Fruit fly (Drosophila melanogaster) whole organism, embryonic: ENCODE results near the gene CG8925.

Source experiments
- ATbp ChIP-seq: fragments of 200-800 bp; sonication (Bioruptor generic); optimal IDR thresholded peaks from 2 replicates; lab custom pipeline; 2017; ENCODE audit warnings: missing biosample characterization, mild to moderate bottlenecking, missing genetic modification characterization, missing genetic modification reagents
- CG10366 ChIP-seq: fragments of 200-800 bp; sonication (Bioruptor generic); IDR thresholded peaks from 2 replicates; pipeline ENCODE4 v1.3.6; 2022; ENCODE audit warnings: missing biosample characterization, missing genetic modification characterization
- CG10959 ChIP-seq: fragments of 200-800 bp; sonication (Bioruptor generic); IDR thresholded peaks from 2 replicates; pipeline ENCODE4 v1.3.6; 2022; ENCODE audit warnings: missing biosample characterization, missing genetic modification characterization
- CG11504 ChIP-seq: fragments of 200-800 bp; sonication (Bioruptor generic); optimal IDR thresholded peaks from 3 replicates; lab custom pipeline; 2019; ENCODE audit warnings: missing biosample characterization, mild to moderate bottlenecking, missing genetic modification characterization, moderate library complexity
- CG11696 ChIP-seq: fragments of 200-800 bp; sonication (Bioruptor generic); IDR thresholded peaks from 2 replicates; pipeline ENCODE4 v1.3.6; 2022; ENCODE audit warnings: missing biosample characterization, missing genetic modification characterization
- CG12155 ChIP-seq: fragments of 200-800 bp; sonication (Bioruptor generic); optimal IDR thresholded peaks from 3 replicates; lab custom pipeline; 2016; ENCODE audit warnings: missing biosample characterization, missing genetic modification characterization
- CG1233 ChIP-seq: fragments of 200-800 bp; sonication (Bioruptor generic); optimal IDR thresholded peaks from 4 replicates; lab custom pipeline; 2018; ENCODE audit warnings: missing biosample characterization, mild to moderate bottlenecking, missing genetic modification characterization
- CG12391 ChIP-seq: fragments of 200-800 bp; sonication (Bioruptor generic); optimal IDR thresholded peaks from 3 replicates; lab custom pipeline; 2018; ENCODE audit warnings: missing biosample characterization, mild to moderate bottlenecking, missing genetic modification characterization, moderate library complexity
- CG12659 ChIP-seq: fragments of 200-800 bp; sonication (Bioruptor generic); optimal IDR thresholded peaks from 3 replicates; lab custom pipeline; 2017; ENCODE audit warnings: mild to moderate bottlenecking, missing biosample characterization, missing genetic modification reagents, missing genetic modification characterization
- CG13296 ChIP-seq: fragments of 200-800 bp; sonication (Bioruptor generic); optimal IDR thresholded peaks from 3 replicates; lab custom pipeline; 2018; ENCODE audit warnings: missing biosample characterization, mild to moderate bottlenecking, missing genetic modification characterization
- CG13894 ChIP-seq: fragments of 200-800 bp; sonication (Bioruptor generic); optimal IDR thresholded peaks from 3 replicates; lab custom pipeline; 2018; ENCODE audit warnings: missing biosample characterization, mild to moderate bottlenecking, missing genetic modification characterization, moderate library complexity
- CG14860 ChIP-seq: fragments of 200-800 bp; sonication (Bioruptor generic); IDR thresholded peaks from 3 replicates; pipeline ENCODE4 v1.3.6; 2022; ENCODE audit warnings: missing biosample characterization, missing genetic modification characterization; ENCODE audit not compliant: partially characterized antibody
- CG17385 ChIP-seq: fragments of 200-800 bp; sonication (Bioruptor generic); optimal IDR thresholded peaks from 3 replicates; lab custom pipeline; 2018; ENCODE audit warnings: missing biosample characterization, mild to moderate bottlenecking, missing genetic modification characterization
- CG17802 ChIP-seq: fragments of 200-800 bp; sonication (Bioruptor generic); optimal IDR thresholded peaks from 2 replicates; lab custom pipeline; 2018; ENCODE audit warnings: missing biosample characterization, mild to moderate bottlenecking, missing genetic modification characterization, moderate library complexity
- CG31224 ChIP-seq: fragments of 200-800 bp; sonication (Bioruptor generic); IDR thresholded peaks from 2 replicates; pipeline ENCODE4 v1.3.6; 2022; ENCODE audit warnings: missing biosample characterization, missing genetic modification characterization
- CG4360 ChIP-seq: fragments of 200-800 bp; sonication (Bioruptor generic); IDR thresholded peaks from 2 replicates; pipeline ENCODE4 v1.3.6; 2022; ENCODE audit warnings: missing biosample characterization, missing genetic modification characterization
- CG4404 ChIP-seq: fragments of 200-800 bp; sonication (Bioruptor generic); IDR thresholded peaks from 2 replicates; pipeline ENCODE4 v1.3.6; 2022; ENCODE audit warnings: missing biosample characterization, missing genetic modification characterization
- CG4854 ChIP-seq: fragments of 200-800 bp; sonication (Bioruptor generic); optimal IDR thresholded peaks from 2 replicates; lab custom pipeline; 2016; ENCODE audit warnings: missing biosample characterization, missing genetic modification characterization, inconsistent platforms
- CG6854 ChIP-seq: fragments of 200-800 bp; sonication (Bioruptor generic); optimal IDR thresholded peaks from 3 replicates; lab custom pipeline; 2017; ENCODE audit warnings: missing biosample characterization, mild to moderate bottlenecking, missing genetic modification characterization
- CG7987 ChIP-seq: fragments of 200-800 bp; sonication (Bioruptor generic); optimal IDR thresholded peaks from 2 replicates; lab custom pipeline; 2018; ENCODE audit warnings: missing biosample characterization, mild to moderate bottlenecking, missing genetic modification characterization, moderate library complexity
- CG8290 ChIP-seq, 3 experiments: fragments of 200-800 bp; sonication (Bioruptor generic); optimal IDR thresholded peaks; 2 replicates each; lab custom pipeline; 2016 to 2019; ENCODE audit warnings: missing biosample characterization in 3 of 3, missing genetic modification characterization in 3 of 3, mild to moderate bottlenecking in 2 of 3, moderate library complexity in 1 of 3
- CG8359 ChIP-seq: fragments of 200-800 bp; sonication (Bioruptor generic); optimal IDR thresholded peaks from 2 replicates; lab custom pipeline; 2017; ENCODE audit warnings: missing biosample characterization, mild to moderate bottlenecking, missing genetic modification characterization, borderline replicate concordance
- CG9932 ChIP-seq: fragments of 200-800 bp; sonication (Bioruptor generic); IDR thresholded peaks from 2 replicates; pipeline ENCODE4 v1.3.6; 2022; ENCODE audit warnings: missing biosample characterization, missing genetic modification characterization
- Deaf1 ChIP-seq: fragments of 200-800 bp; optimal IDR thresholded peaks from 3 replicates; lab custom pipeline; 2019; ENCODE audit warnings: missing biosample characterization, mild to moderate bottlenecking, missing genetic modification characterization, moderate library complexity
- Hey ChIP-seq: fragments of 200-800 bp; sonication (Bioruptor generic); optimal IDR thresholded peaks from 3 replicates; lab custom pipeline; 2018; ENCODE audit warnings: missing biosample characterization, mild to moderate bottlenecking, missing genetic modification characterization
- Hr3 ChIP-seq: fragments of 200-800 bp; sonication (Bioruptor generic); optimal IDR thresholded peaks from 3 replicates; lab custom pipeline; 2016; ENCODE audit warnings: missing biosample characterization, missing genetic modification characterization
- Jarid2 ChIP-seq: fragments of 200-800 bp; sonication (Bioruptor generic); optimal IDR thresholded peaks from 3 replicates; lab custom pipeline; 2017; ENCODE audit warnings: mild to moderate bottlenecking, missing biosample characterization, missing genetic modification reagents, missing genetic modification characterization
- Lim3 ChIP-seq: fragments of 200-800 bp; sonication (Bioruptor generic); IDR thresholded peaks from 2 replicates; pipeline ENCODE4 v1.3.6; 2022; ENCODE audit warnings: missing biosample characterization, missing genetic modification characterization
- NFAT ChIP-seq: fragments of 200-800 bp; sonication (Bioruptor generic); IDR thresholded peaks from 2 replicates; pipeline ENCODE4 v1.3.6; 2022; ENCODE audit warnings: missing biosample characterization, missing genetic modification characterization
- NfI ChIP-seq: fragments of 200-800 bp; sonication (Bioruptor generic); optimal IDR thresholded peaks from 3 replicates; lab custom pipeline; 2018; ENCODE audit warnings: missing biosample characterization, mild to moderate bottlenecking, missing genetic modification characterization, moderate library complexity
- Usf ChIP-seq: fragments of 200-800 bp; sonication (Bioruptor generic); optimal IDR thresholded peaks from 2 replicates; lab custom pipeline; 2017; ENCODE audit warnings: missing genotype, missing biosample characterization, missing genetic modification characterization
- abd-A ChIP-seq: fragments of 200-800 bp; sonication (Bioruptor generic); optimal IDR thresholded peaks from 3 replicates; lab custom pipeline; 2019; ENCODE audit warnings: missing biosample characterization, mild to moderate bottlenecking, missing genetic modification characterization, moderate library complexity
- bcd ChIP-seq: fragments of 200-800 bp; sonication (Bioruptor generic); optimal IDR thresholded peaks from 2 replicates; lab custom pipeline; 2017; ENCODE audit warnings: missing biosample characterization, mild to moderate bottlenecking, missing genetic modification characterization
- chm ChIP-seq: fragments of 200-800 bp; sonication (Bioruptor generic); IDR thresholded peaks from 2 replicates; pipeline ENCODE4 v1.3.6; 2022; ENCODE audit warnings: missing biosample characterization, missing genetic modification characterization
- fd96Cb ChIP-seq: fragments of 200-800 bp; sonication (Bioruptor generic); optimal IDR thresholded peaks from 2 replicates; lab custom pipeline; 2018; ENCODE audit warnings: missing biosample characterization, mild to moderate bottlenecking, missing genetic modification characterization, moderate library complexity
- fu2 ChIP-seq: fragments of 200-800 bp; sonication (Bioruptor generic); optimal IDR thresholded peaks from 2 replicates; lab custom pipeline; 2016; ENCODE audit warnings: missing biosample characterization, missing genetic modification characterization
- gcm2 ChIP-seq: fragments of 200-800 bp; sonication (Bioruptor generic); optimal IDR thresholded peaks from 2 replicates; lab custom pipeline; 2016; ENCODE audit warnings: missing biosample characterization, missing genetic modification characterization
- grau ChIP-seq: fragments of 200-800 bp; optimal IDR thresholded peaks from 3 replicates; lab custom pipeline; 2019; ENCODE audit warnings: missing biosample characterization, mild to moderate bottlenecking, missing genetic modification characterization, moderate library complexity
- jumu ChIP-seq: fragments of 200-800 bp; sonication (Bioruptor generic); optimal IDR thresholded peaks from 3 replicates; lab custom pipeline; 2016; ENCODE audit warnings: missing biosample characterization, missing genetic modification characterization
- ken ChIP-seq: fragments of 200-800 bp; sonication (Bioruptor generic); IDR thresholded peaks from 3 replicates; pipeline ENCODE4 v1.3.6; 2022; ENCODE audit warnings: missing biosample characterization, missing genetic modification characterization
- kni ChIP-seq: fragments of 200-800 bp; sonication (Bioruptor generic); optimal IDR thresholded peaks from 3 replicates; lab custom pipeline; 2017; ENCODE audit warnings: mild to moderate bottlenecking, missing biosample characterization, missing genetic modification reagents, missing genetic modification characterization
- nerfin-1 ChIP-seq: fragments of 200-800 bp; sonication (Bioruptor generic); optimal IDR thresholded peaks from 3 replicates; lab custom pipeline; 2019; ENCODE audit warnings: missing biosample characterization, mild to moderate bottlenecking, missing genetic modification characterization, moderate library complexity
- sens ChIP-seq: fragments of 200-800 bp; sonication (Bioruptor generic); peaks from one replicate; lab custom pipeline; 2016; ENCODE audit warnings: missing biosample characterization, missing genetic modification characterization
- sisA ChIP-seq: fragments of 200-800 bp; sonication (Bioruptor generic); IDR thresholded peaks from 2 replicates; pipeline ENCODE4 v1.3.6; 2022; ENCODE audit warnings: missing biosample characterization, missing genetic modification characterization
- stc ChIP-seq: fragments of 200-800 bp; sonication (Bioruptor generic); IDR thresholded peaks from 2 replicates; pipeline ENCODE4 v1.3.6; 2022; ENCODE audit warnings: missing biosample characterization, missing genetic modification characterization
- toy ChIP-seq: fragments of 200-800 bp; sonication (Bioruptor generic); IDR thresholded peaks from 2 replicates; pipeline ENCODE4 v1.3.6; 2022; ENCODE audit warnings: missing biosample characterization, missing genetic modification characterization
- wdn ChIP-seq: fragments of 200-800 bp; sonication (Bioruptor generic); IDR thresholded peaks from 2 replicates; pipeline ENCODE4 v1.3.6; 2022; ENCODE audit warnings: missing biosample characterization, missing genetic modification characterization
- wor ChIP-seq: fragments of 200-800 bp; sonication (Bioruptor generic); IDR thresholded peaks from 2 replicates; pipeline ENCODE4 v1.3.6; 2022; ENCODE audit warnings: missing biosample characterization, missing genetic modification characterization

CG8925 gene

dm6 chr3R:16223252-16224037 is 51.7 kb downstream of the CG8925 start (continued):
- TF ChIP-seq CG10366 (GFP tag; lab: Robert Waterston, UW) (0 out of 2 replicates have a peak, but pooled peaks have one; percentile 8), Lim3 (GFP tag; lab: Robert Waterston, UW) (no peak), CG12155 (peak; percentile 34), jumu (GFP tag; lab: Kevin White, UChicago) (no peak), CG12659 (peak; percentile 12), sens (GFP tag; lab: Kevin White, UChicago) (peak; percentile 62), CG11504 (tag; lab: Kevin White, UChicago) (peak; percentile 78), toy (0 out of 2 replicates have a peak, but pooled peaks have one; percentile 24), CG6854 (no peak), CG9932 (peak; percentile 34; the same call in 1 of the 2 replicates), CG10959 (GFP tag; lab: Robert Waterston, UW) (peak; percentile 44; the same call in 1 of the 2 replicates), Deaf1 (tag; lab: Kevin White, UChicago) (peak; percentile 82), gcm2 (no peak), sisA (GFP tag; lab: Robert Waterston, UW) (no peak), Usf (GFP tag; lab: Kevin White, UChicago) (no peak), CG31224 (GFP tag; lab: Robert Waterston, UW) (no peak), NfI (peak; percentile 9), stc (GFP tag; lab: Robert Waterston, UW) (0 out of 2 replicates have a peak, but pooled peaks have one; percentile 6), NFAT (GFP tag; lab: Robert Waterston, UW) (peak; percentile 38; the same call in 1 of the 2 replicates), CG4404 (GFP tag; lab: Robert Waterston, UW) (no peak), fu2 (GFP tag; lab: Kevin White, UChicago) (no peak), wdn (GFP tag; lab: Robert Waterston, UW) (no peak), wor (GFP tag; lab: Robert Waterston, UW) (no peak), Hey (tag; lab: Kevin White, UChicago) (peak; percentile 46), ATbp (GFP tag; lab: Kevin White, UChicago) (no peak), bcd (GFP tag; lab: Kevin White, UChicago) (peak; percentile 4), CG12391 (tag; lab: Kevin White, UChicago) (peak; percentile 26), CG8290 (GFP tag; optimal IDR thresholded peaks at IDR 0.05; lab: Kevin White, UChicago) (no peak), CG8290 (tag; optimal IDR thresholded peaks at IDR 0.05; lab: Kevin White, UChicago) (peak in 1 of 2 experiments; percentile 75), Jarid2 (GFP tag; lab: Kevin White, UChicago) (peak; percentile 77), ken (GFP tag; lab: Robert Waterston, UW) (no peak), CG1233 (GFP tag; lab: Kevin White, UChicago) (peak; percentile 46), CG7987 (GFP tag; lab: Kevin White, UChicago) (peak; percentile 43), CG11696 (GFP tag; lab: Robert Waterston, UW) (no peak), CG14860 (GFP tag; lab: Robert Waterston, UW) (no peak), CG13296 (GFP tag; lab: Kevin White, UChicago) (peak; percentile 13), CG17802 (tag; lab: Kevin White, UChicago) (no peak), CG4360 (GFP tag; lab: Robert Waterston, UW) (peak; percentile 57; the same call in 1 of the 2 replicates), chm (peak; percentile 81), CG13894 (tag; lab: Kevin White, UChicago) (peak; percentile 86), CG8359 (GFP tag; lab: Kevin White, UChicago) (no peak), CG4854 (GFP tag; lab: Kevin White, UChicago) (no peak), grau (peak; percentile 59), nerfin-1 (peak; percentile 8), Hr3 (GFP tag; lab: Kevin White, UChicago) (peak; percentile 28), CG17385 (GFP tag; lab: Kevin White, UChicago) (peak; percentile 30), fd96Cb (tag; lab: Kevin White, UChicago) (peak; percentile 46), kni (GFP tag; lab: Kevin White, UChicago) (peak; percentile 67), abd-A (tag; lab: Kevin White, UChicago) (peak; percentile 90)
